Worm (Caenorhabditis elegans) whole organism, L4 larva: ENCODE results near the gene F38E9.6.
A peak's percentile ranks its signal among the peaks of the same experiment; 100 is the strongest.

Source experiments
- F26F4.8 ChIP-seq: fragments of 200-800 bp; sonication (Bioruptor generic); conservative IDR thresholded peaks from 2 replicates; pipeline ENCODE4 v1.3.6; 2022; ENCODE audit warnings: missing genetic modification characterization, missing compliant biosample characterization
- F44E2.7 ChIP-seq: fragments of 200-800 bp; sonication (Bioruptor generic); IDR thresholded peaks from 2 replicates; pipeline ENCODE4 v2.1.2; 2022; ENCODE audit warnings: missing genetic modification characterization, missing compliant biosample characterization
- R02D3.7 ChIP-seq: fragments of 150-350 bp; sonication (generic microtip); optimal IDR thresholded peaks from 3 replicates; lab custom pipeline; 2014; ENCODE audit warnings: missing biosample characterization, missing genetic modification characterization
- T26A8.4 ChIP-seq: fragments of 200-800 bp; sonication (Bioruptor generic); IDR thresholded peaks from 2 replicates; pipeline ENCODE4 v1.3.6; 2022; ENCODE audit warnings: missing genetic modification characterization, missing compliant biosample characterization
- Y105C5A.15 ChIP-seq: fragments of 200-800 bp; sonication (Bioruptor generic); IDR thresholded peaks from 2 replicates; pipeline ENCODE4 v1.3.6; 2022; ENCODE audit warnings: missing genetic modification characterization, missing compliant biosample characterization
- aly-2 ChIP-seq: sonication (generic microtip); optimal IDR thresholded peaks from 2 replicates; lab custom pipeline; 2018; ENCODE audit warnings: missing biosample characterization, missing genetic modification characterization
- ceh-20 ChIP-seq: fragments of 200-800 bp; sonication (Bioruptor generic); IDR thresholded peaks from 2 replicates; pipeline ENCODE4 v1.3.6; 2022; ENCODE audit warnings: missing genetic modification reagents, missing genetic modification characterization, missing compliant biosample characterization
- ceh-28 ChIP-seq: fragments of 150-350 bp; optimal IDR thresholded peaks from 2 replicates; lab custom pipeline; 2014; ENCODE audit warnings: missing biosample characterization, missing genetic modification reagents, missing genetic modification characterization
- ceh-62 ChIP-seq: sonication (generic microtip); optimal IDR thresholded peaks from 2 replicates; lab custom pipeline; 2017; ENCODE audit warnings: missing biosample characterization, missing genetic modification characterization
- ceh-82 ChIP-seq: sonication (generic microtip); optimal IDR thresholded peaks from 2 replicates; lab custom pipeline; 2017; ENCODE audit warnings: missing biosample characterization, missing genetic modification characterization
- daf-12 ChIP-seq: fragments of 150-350 bp; optimal IDR thresholded peaks from 2 replicates; lab custom pipeline; 2014; ENCODE audit warnings: missing biosample characterization, missing genetic modification reagents, missing genetic modification characterization
- daf-16 ChIP-seq, 3 experiments: sonication (generic microtip); optimal IDR thresholded peaks; 2 replicates each; lab custom pipeline; 2016 to 2017; ENCODE audit warnings: missing genetic modification characterization in 3 of 3, missing genetic modification reagents in 3 of 3, mild to moderate bottlenecking in 2 of 3, missing compliant biosample characterization in 2 of 3, missing biosample characterization in 1 of 3, moderate library complexity in 1 of 3
- dpl-1 ChIP-seq: fragments of 150-350 bp; optimal IDR thresholded peaks from 2 replicates; lab custom pipeline; 2014; ENCODE audit warnings: missing biosample characterization, missing genetic modification reagents, missing genetic modification characterization
- egl-27 ChIP-seq: sonication (generic microtip); optimal IDR thresholded peaks from 3 replicates; lab custom pipeline; 2017; ENCODE audit warnings: missing biosample characterization, missing genetic modification reagents, missing genetic modification characterization
- egl-43 ChIP-seq: fragments of 200-800 bp; sonication (Bioruptor generic); IDR thresholded peaks from 2 replicates; pipeline ENCODE4 v1.3.6; 2022; ENCODE audit warnings: missing genetic modification reagents, missing genetic modification characterization, missing compliant biosample characterization
- hif-1 ChIP-seq, 2 experiments: sonication (generic microtip); optimal IDR thresholded peaks; 2 replicates each; lab custom pipeline; 2016 to 2017; ENCODE audit warnings: missing compliant biosample characterization in 2 of 2, missing genetic modification characterization in 2 of 2, missing genetic modification reagents in 2 of 2, missing genotype in 2 of 2, mild to moderate bottlenecking in 1 of 2
- hlh-11 ChIP-seq: fragments of 200-800 bp; sonication (Bioruptor generic); optimal IDR thresholded peaks from 2 replicates; lab custom pipeline; 2018; ENCODE audit warnings: mild to moderate bottlenecking, missing genetic modification characterization, missing compliant biosample characterization
- lin-15B ChIP-seq: fragments of 150-350 bp; sonication (generic microtip); optimal IDR thresholded peaks from 3 replicates; lab custom pipeline; 2014; ENCODE audit warnings: missing biosample characterization, missing genetic modification characterization
- lin-29 ChIP-seq: fragments of 200-800 bp; sonication (Bioruptor generic); IDR thresholded peaks from 2 replicates; pipeline ENCODE4 v1.3.6; 2022; ENCODE audit warnings: missing genetic modification reagents, missing genetic modification characterization, missing compliant biosample characterization
- lin-38 ChIP-seq: fragments of 200-800 bp; sonication (Bioruptor generic); IDR thresholded peaks from 2 replicates; pipeline ENCODE4 v1.3.6; 2022; ENCODE audit warnings: missing genetic modification reagents, missing genetic modification characterization, missing compliant biosample characterization
- mdl-1 ChIP-seq, 2 experiments: fragments of 150-350 bp in 1 of 2; sonication (generic microtip) in 1 of 2; optimal IDR thresholded peaks; 2 replicates each; lab custom pipeline; 2014 to 2017; ENCODE audit warnings: missing biosample characterization in 2 of 2, missing genetic modification characterization in 2 of 2
- mdt-29 ChIP-seq: fragments of 200-800 bp; sonication (Bioruptor generic); IDR thresholded peaks from 2 replicates; pipeline ENCODE4 v1.3.6; 2022; ENCODE audit warnings: missing genetic modification reagents, missing genetic modification characterization, missing compliant biosample characterization
- mep-1 ChIP-seq: fragments of 150-350 bp; sonication (generic microtip); optimal IDR thresholded peaks from 3 replicates; lab custom pipeline; 2014; ENCODE audit warnings: missing biosample characterization, missing genetic modification characterization
- nhr-10 ChIP-seq: fragments of 150-350 bp; optimal IDR thresholded peaks from 2 replicates; lab custom pipeline; 2014; ENCODE audit warnings: missing biosample characterization, missing genetic modification characterization
- nhr-11 ChIP-seq: fragments of 150-350 bp; optimal IDR thresholded peaks from 2 replicates; lab custom pipeline; 2014; ENCODE audit warnings: missing biosample characterization, missing genetic modification characterization
- nhr-111 ChIP-seq: fragments of 200-800 bp; sonication (Bioruptor generic); optimal IDR thresholded peaks from 2 replicates; lab custom pipeline; 2018; ENCODE audit warnings: mild to moderate bottlenecking, missing genetic modification characterization, missing compliant biosample characterization
- pha-4 ChIP-seq, 2 experiments: fragments of 150-350 bp in 1 of 2; fragments of 200-800 bp in 1 of 2; sonication (Bioruptor generic) in 1 of 2; IDR thresholded peaks in 1 of 2; optimal IDR thresholded peaks in 1 of 2; 2 replicates each; pipeline versions ENCODE4 v1.3.6 to Lab custom; 2014 to 2022; ENCODE audit warnings: missing genetic modification characterization in 2 of 2, missing genetic modification reagents in 2 of 2, missing biosample characterization in 1 of 2, missing compliant biosample characterization in 1 of 2
- php-3 ChIP-seq: fragments of 200-800 bp; sonication (Bioruptor generic); IDR thresholded peaks from 2 replicates; pipeline ENCODE4 v1.3.6; 2022; ENCODE audit warnings: missing genetic modification reagents, missing genetic modification characterization, missing compliant biosample characterization
- pqm-1 ChIP-seq: sonication (generic microtip); optimal IDR thresholded peaks from 2 replicates; lab custom pipeline; 2017; ENCODE audit warnings: missing biosample characterization, missing genetic modification characterization
- set-16 ChIP-seq: fragments of 200-800 bp; sonication (Bioruptor generic); IDR thresholded peaks from 2 replicates; pipeline ENCODE4 v1.3.6; 2022; ENCODE audit warnings: missing genetic modification reagents, missing genetic modification characterization, missing compliant biosample characterization
- skn-1 ChIP-seq: fragments of 150-350 bp; optimal IDR thresholded peaks from 2 replicates; lab custom pipeline; 2014; ENCODE audit warnings: missing biosample characterization, missing genetic modification characterization
- snpc-1.2 ChIP-seq: fragments of 200-800 bp; sonication (Bioruptor generic); IDR thresholded peaks from 2 replicates; pipeline ENCODE4 v1.3.6; 2022; ENCODE audit warnings: missing genetic modification reagents, missing genetic modification characterization, missing compliant biosample characterization
- spr-3 ChIP-seq: fragments of 200-800 bp; sonication (Bioruptor generic); optimal IDR thresholded peaks from 2 replicates; lab custom pipeline; 2018; ENCODE audit warnings: mild to moderate bottlenecking, missing genetic modification characterization, missing compliant biosample characterization
- tra-1 ChIP-seq: fragments of 200-800 bp; sonication (Bioruptor generic); IDR thresholded peaks from 2 replicates; pipeline ENCODE4 v1.3.6; 2022; ENCODE audit warnings: missing genetic modification reagents, missing genetic modification characterization, missing compliant biosample characterization
- unc-130 ChIP-seq: sonication (generic microtip); optimal IDR thresholded peaks from 2 replicates; lab custom pipeline; 2016; ENCODE audit warnings: missing genetic modification reagents, missing genetic modification characterization, missing compliant biosample characterization
- unc-62 ChIP-seq, 3 experiments: fragments of 150-350 bp in 1 of 3; sonication (generic microtip); optimal IDR thresholded peaks in 2 of 3; peaks in 1 of 3; 1 replicate in 1 of 3; 2 replicates in 2 of 3; lab custom pipeline; 2014 to 2017; ENCODE audit warnings: missing biosample characterization in 3 of 3, missing genetic modification characterization in 3 of 3, missing genetic modification reagents in 3 of 3, missing genotype in 1 of 3
- zag-1 ChIP-seq: fragments of 150-350 bp; optimal IDR thresholded peaks from 2 replicates; lab custom pipeline; 2014; ENCODE audit warnings: missing biosample characterization, missing genetic modification characterization

Gene F38E9.6

DNA sequence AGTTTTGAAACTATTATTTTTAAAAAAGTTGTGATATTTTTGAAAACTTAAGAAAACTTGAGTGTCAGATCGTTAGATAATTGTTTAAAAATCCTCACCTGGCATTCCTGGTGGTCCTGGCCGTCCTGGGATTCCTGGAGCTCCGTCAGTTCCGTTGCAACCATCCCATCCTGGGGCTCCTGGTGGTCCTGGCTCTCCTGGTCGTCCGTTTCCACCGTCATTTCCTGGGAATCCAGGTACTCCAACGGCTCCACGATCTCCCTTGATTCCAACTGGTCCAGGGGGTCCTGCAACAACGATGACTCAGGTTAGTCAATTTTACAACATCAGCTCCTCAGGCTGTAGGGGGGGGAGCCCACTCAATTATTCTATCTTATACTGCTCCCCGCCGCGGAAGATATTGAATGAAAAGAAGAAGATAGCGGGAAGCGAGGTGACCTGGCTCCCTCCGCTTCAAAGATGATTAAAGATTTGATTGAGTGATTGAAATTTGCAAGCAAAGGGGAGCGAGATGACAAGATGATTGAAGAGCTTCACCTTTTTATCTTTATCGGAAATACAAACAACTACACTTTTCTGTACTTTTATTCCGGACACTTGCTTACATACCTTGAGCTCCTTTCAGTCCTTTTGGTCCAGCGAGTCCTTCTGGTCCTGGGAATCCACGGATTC is 44.4 kb upstream of the F38E9.6 start:
- 0 out of 2 replicates have a peak, but pooled peaks have one; percentile 26 for TF ChIP-seq Y105C5A.15 (GFP tag; lab: Robert Waterston, UW)
- TF ChIP-seq set-16 (GFP tag; lab: Robert Waterston, UW): peak; percentile 75
- no peak for TF ChIP-seq egl-27 (tag; lab: Kevin White, UChicago)
- TF ChIP-seq snpc-1.2 (GFP tag; lab: Robert Waterston, UW): no peak

DNA sequence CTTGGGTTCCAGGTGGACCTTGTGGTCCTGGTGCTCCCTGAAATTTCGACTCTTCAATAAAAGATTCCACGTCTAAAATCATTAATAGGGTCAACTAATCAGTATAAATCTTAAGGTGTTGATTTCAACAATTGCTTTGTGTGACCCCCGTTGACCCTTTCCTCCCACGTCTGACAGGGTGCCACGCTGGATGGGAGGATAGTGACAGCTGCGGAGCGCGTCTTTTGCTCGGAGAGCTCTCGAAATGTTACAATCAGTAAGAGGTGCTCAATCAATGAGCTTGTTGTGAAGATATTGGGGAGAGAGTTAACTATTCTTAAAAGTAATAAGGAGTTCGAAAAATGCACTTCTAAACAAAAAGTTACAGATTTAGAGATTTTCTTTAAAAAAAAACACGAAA is 43.9 kb upstream of the F38E9.6 start:
- no peak for TF ChIP-seq lin-38 (GFP tag; lab: Robert Waterston, UW)
- TF ChIP-seq pha-4 (GFP tag; IDR thresholded peaks at IDR 0.05; lab: Robert Waterston, UW): no peak
- no peak for TF ChIP-seq pha-4 (tag; optimal IDR thresholded peaks at IDR 0.05; lab: Kevin White, UChicago)
- TF ChIP-seq php-3: no peak
- no peak for TF ChIP-seq mdl-1 (tag; optimal IDR thresholded peaks at IDR 0.05; lab: Kevin White, UChicago)
- peak in 1 of 2 experiments; percentile 65 for TF ChIP-seq unc-62 (GFP tag; optimal IDR thresholded peaks at IDR 0.05 in 1 of 2; lab: Kevin White, UChicago)
- no peak for TF ChIP-seq unc-62 (tag; optimal IDR thresholded peaks at IDR 0.05; lab: Kevin White, UChicago)

DNA sequence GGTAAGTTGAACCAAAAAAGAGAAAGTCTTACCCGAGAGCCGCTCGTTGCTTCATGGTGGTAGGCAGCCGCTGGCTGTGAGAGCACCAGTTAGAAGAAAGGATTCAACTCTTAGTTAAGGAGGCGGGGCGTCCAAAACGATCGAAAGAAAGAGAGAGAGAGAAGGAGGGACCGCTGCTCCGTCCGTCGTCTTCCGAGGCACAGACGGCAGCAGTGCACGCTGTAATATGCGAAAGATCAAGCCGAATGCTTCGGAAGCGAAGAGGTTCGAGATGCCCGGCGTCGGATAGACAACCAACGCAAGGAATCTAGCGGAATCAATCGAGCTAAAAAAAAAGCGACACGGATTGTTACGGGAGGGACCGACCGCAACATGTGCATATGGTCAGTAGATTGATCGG is 43.0 kb upstream of the F38E9.6 start, which contains the start of gene let-2:
Gene let-2 (minus strand): TSS at position 68 of the 400 bp plus-strand sequence.
- TF ChIP-seq ceh-82 (tag; lab: Kevin White, UChicago) (no peak), hlh-11 (peak; percentile 37), tra-1 (GFP tag; lab: Robert Waterston, UW) (0 out of 2 replicates have a peak, but pooled peaks have one; percentile 16), set-16 (GFP tag; lab: Robert Waterston, UW) (peak; percentile 67), spr-3 (GFP tag; lab: Kevin White, UChicago) (no peak), F44E2.7 (GFP tag; lab: Robert Waterston, UW) (no peak), nhr-10 (tag; lab: Kevin White, UChicago) (no peak)
- TF ChIP-seq, all 104 proteins: peak for 3

DNA sequence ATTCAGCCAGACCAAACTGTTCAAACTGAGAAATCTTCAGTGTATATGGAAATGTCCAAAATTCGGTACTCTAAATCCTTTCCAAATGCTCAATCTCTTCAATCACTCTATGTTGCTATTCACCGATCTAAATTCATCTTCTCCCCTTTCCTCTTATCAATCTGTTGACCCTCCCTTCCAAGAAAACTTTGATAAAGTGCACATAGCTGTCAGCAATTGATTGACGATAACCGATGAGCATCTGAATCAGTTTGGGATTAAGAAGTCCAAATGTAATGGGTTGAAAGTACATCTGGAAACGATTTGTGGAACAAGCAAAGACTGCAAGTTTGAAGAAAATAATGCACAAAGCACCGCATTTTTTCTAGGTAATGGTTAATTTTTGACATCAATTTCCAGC is 42.3 kb upstream of the F38E9.6 start:
- TF ChIP-seq lin-15B (tag; lab: Kevin White, UChicago): no peak
- no peak for TF ChIP-seq aly-2 (tag; lab: Kevin White, UChicago)
- no peak for TF ChIP-seq ceh-28
- TF ChIP-seq nhr-111 (GFP tag; lab: Kevin White, UChicago): no peak
- no peak for TF ChIP-seq mdt-29 (GFP tag; lab: Robert Waterston, UW)
- no peak for TF ChIP-seq pqm-1 (tag; lab: Kevin White, UChicago)
- TF ChIP-seq ceh-62 (tag; lab: Kevin White, UChicago): no peak
- TF ChIP-seq mep-1 (tag; lab: Kevin White, UChicago): no peak

DNA sequence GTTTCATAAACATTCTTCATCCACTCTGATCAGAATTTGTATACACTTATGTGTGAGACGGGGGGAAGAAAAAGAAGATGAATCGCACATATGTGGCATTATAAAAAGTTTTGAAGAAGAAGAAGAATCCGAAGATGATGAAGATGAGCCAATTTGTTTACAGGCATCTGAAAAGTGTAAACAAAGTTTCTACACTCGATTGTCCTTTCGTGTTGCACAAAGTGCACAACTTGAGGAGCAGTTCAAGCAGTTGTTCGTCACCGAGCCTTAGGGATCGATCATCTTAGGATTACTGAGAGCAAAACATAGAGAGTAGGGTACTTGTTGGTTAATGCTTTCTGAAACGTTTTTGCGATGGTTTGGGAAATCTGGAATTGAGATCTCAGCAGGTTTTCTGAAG is 41.1 kb upstream of the F38E9.6 start:
- TF ChIP-seq daf-12 (tag; lab: Kevin White, UChicago) (no peak), unc-130 (GFP tag; lab: Kevin White, UChicago) (no peak), daf-16 (GFP tag; optimal IDR thresholded peaks at IDR 0.05; lab: Kevin White, UChicago) (peak in 1 of 2 experiments; percentile 57), daf-16 (tag; optimal IDR thresholded peaks at IDR 0.05; lab: Kevin White, UChicago) (no peak), mep-1 (tag; lab: Kevin White, UChicago) (no peak), aly-2 (tag; lab: Kevin White, UChicago) (no peak), F26F4.8 (GFP tag; lab: Robert Waterston, UW) (no peak)

DNA sequence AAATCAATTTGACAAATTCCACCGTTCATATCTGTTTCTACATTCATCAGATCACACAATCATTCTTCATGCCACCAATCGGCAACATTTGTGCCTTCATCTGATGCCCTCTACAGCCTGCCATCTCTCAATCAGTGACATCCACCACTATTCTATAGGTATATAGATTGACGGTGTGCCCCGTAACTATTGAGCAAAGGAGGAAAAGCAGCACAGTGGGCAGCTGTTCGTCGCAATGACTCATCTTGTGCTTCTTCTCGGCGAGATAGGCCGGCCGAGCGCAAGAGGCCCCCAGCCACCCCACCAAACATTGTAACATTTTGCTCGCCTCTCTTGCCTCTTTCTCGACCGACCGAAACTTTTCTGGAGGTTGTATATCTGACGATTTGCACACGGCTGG is 40.1 kb upstream of the F38E9.6 start:
- TF ChIP-seq R02D3.7 (tag; lab: Kevin White, UChicago) (no peak), daf-12 (tag; lab: Kevin White, UChicago) (no peak), ceh-20 (GFP tag; lab: Robert Waterston, UW) (no peak), mdl-1 (tag; optimal IDR thresholded peaks at IDR 0.05; lab: Kevin White, UChicago) (no peak), set-16 (GFP tag; lab: Robert Waterston, UW) (peak; percentile 51), T26A8.4 (no peak), F44E2.7 (GFP tag; lab: Robert Waterston, UW) (no peak), dpl-1 (GFP tag; lab: Kevin White, UChicago) (no peak), skn-1 (tag; lab: Kevin White, UChicago) (no peak), hif-1 (tag; optimal IDR thresholded peaks at IDR 0.05; lab: Kevin White, UChicago) (no peak), nhr-11 (peak; percentile 33), lin-29 (GFP tag; lab: Robert Waterston, UW) (no peak), daf-16 (GFP tag; optimal IDR thresholded peaks at IDR 0.05; lab: Kevin White, UChicago) (peak in 1 of 2 experiments; percentile 75), daf-16 (tag; optimal IDR thresholded peaks at IDR 0.05; lab: Kevin White, UChicago) (no peak), egl-43 (GFP tag; lab: Robert Waterston, UW) (no peak), pqm-1 (tag; lab: Kevin White, UChicago) (no peak), zag-1 (tag; lab: Kevin White, UChicago) (no peak), spr-3 (GFP tag; lab: Kevin White, UChicago) (no peak), unc-62 (GFP tag; optimal IDR thresholded peaks at IDR 0.05 in 1 of 2; lab: Kevin White, UChicago) (no peak), unc-62 (tag; optimal IDR thresholded peaks at IDR 0.05; lab: Kevin White, UChicago) (no peak)
